Worm (Caenorhabditis elegans): ENCODE data around the gene C56C10.4.
"Not testable (repeated sequence)": the region's sequence is repeated elsewhere in the genome, so short reads cannot be mapped to it uniquely, and the experiment has no call there.

C56C10.4 gene

ce11 chrII:6621886-6622285 lies 39.0 kb downstream of the C56C10.4 start, which contains the start of gene F54H5.3:
TSS of gene F54H5.3 (plus strand) at chrII:6622186.
- TF ChIP-seq nhr-28 (tag; optimal IDR thresholded peaks at IDR 0.05) (no peak), egl-5 (tag; optimal IDR thresholded peaks at IDR 0.05) (no peak), pha-4 (tag; optimal IDR thresholded peaks at IDR 0.05) (no peak), nhr-23 (tag; optimal IDR thresholded peaks at IDR 0.05) (no peak), nhr-43 (tag; optimal IDR thresholded peaks at IDR 0.05; ENCODE audit: poor library complexity, severe bottlenecking) (no peak), lsy-12 (tag; optimal IDR thresholded peaks at IDR 0.05) (no peak), nhr-12 (tag; optimal IDR thresholded peaks at IDR 0.05) (no peak), ceh-9 (tag; optimal IDR thresholded peaks at IDR 0.05) (no peak), ceh-16 (tag; optimal IDR thresholded peaks at IDR 0.05) (no peak), nhr-77 (tag; optimal IDR thresholded peaks at IDR 0.05) (no peak), zag-1 (tag; optimal IDR thresholded peaks at IDR 0.05) (no peak), ZK546.5 (tag; optimal IDR thresholded peaks at IDR 0.05) (no peak), eor-1 (tag; optimal IDR thresholded peaks at IDR 0.05) (no peak), fkh-10 (GFP tag; optimal IDR thresholded peaks at IDR 0.05) (no peak), tbx-2 (tag; optimal IDR thresholded peaks at IDR 0.05) (no peak), R02D3.7 (tag; optimal IDR thresholded peaks at IDR 0.05) (no peak), daf-12 (tag; optimal IDR thresholded peaks at IDR 0.05) (no peak), lin-39 (tag; optimal IDR thresholded peaks at IDR 0.05) (no peak)

ce11 chrII:6625302-6625701 lies 42.4 kb downstream of the C56C10.4 start, which contains the start of gene F54H5.14:
TSS of gene F54H5.14 (minus strand) at chrII:6625402.
- TF ChIP-seq pqm-1 (tag; optimal IDR thresholded peaks at IDR 0.05) (peak; percentile 30), elt-2 (tag; optimal IDR thresholded peaks at IDR 0.05) (peak; percentile 45), daf-12 (tag; optimal IDR thresholded peaks at IDR 0.05) (no peak), pha-4 (tag; optimal IDR thresholded peaks at IDR 0.05) (peak; percentile 44)

ce11 chrII:6627182-6627581 lies 44.3 kb downstream of the C56C10.4 start, which contains the start of the genes F54H5.5 and F54H5.2:
TSS of gene F54H5.5 (minus strand) at chrII:6627282.
TSS of gene F54H5.2 (plus strand) at chrII:6627484.
- not testable (repeated sequence) for TF ChIP-seq eor-1, snpc-4, nhr-25 (tag; optimal IDR thresholded peaks at IDR 0.05)

- TF ChIP-seq pqm-1 (tag; optimal IDR thresholded peaks at IDR 0.05): peak; percentile 10
- peak; percentile 58 for TF ChIP-seq elt-2 (tag; optimal IDR thresholded peaks at IDR 0.05)
- TF ChIP-seq nhr-237 (tag; optimal IDR thresholded peaks at IDR 0.05): no peak
Measured at ce11 chrII:6628397-6628796, 45.5 kb downstream of the C56C10.4 start.

- no peak for TF ChIP-seq tbx-2 (tag; optimal IDR thresholded peaks at IDR 0.05)
- TF ChIP-seq elt-3 (tag; optimal IDR thresholded peaks at IDR 0.05): no peak
- TF ChIP-seq ceh-28 (tag; optimal IDR thresholded peaks at IDR 0.05): no peak
- TF ChIP-seq elt-2 (tag; optimal IDR thresholded peaks at IDR 0.05): peak; percentile 14
- TF ChIP-seq nhr-23 (tag; optimal IDR thresholded peaks at IDR 0.05): no peak
- TF ChIP-seq lin-39 (tag; optimal IDR thresholded peaks at IDR 0.05): no peak
- no peak for TF ChIP-seq elt-1 (tag; optimal IDR thresholded peaks at IDR 0.05)
Measured at ce11 chrII:6629775-6630174, 46.9 kb downstream of the C56C10.4 start.

- TF ChIP-seq pqm-1 (tag; optimal IDR thresholded peaks at IDR 0.05) (peak; percentile 28), zag-1 (tag; optimal IDR thresholded peaks at IDR 0.05) (no peak), elt-2 (tag; optimal IDR thresholded peaks at IDR 0.05) (peak; percentile 54), nhr-237 (tag; optimal IDR thresholded peaks at IDR 0.05) (no peak), pha-4 (tag; optimal IDR thresholded peaks at IDR 0.05) (no peak)
Measured at ce11 chrII:6630811-6631210, 48.0 kb downstream of the C56C10.4 start, which contains the start of gene T19D12.4. TSS of gene T19D12.4 (plus strand) at chrII:6631105.

ce11 chrII:6631995-6632394 lies 49.1 kb downstream of the C56C10.4 start:
- TF ChIP-seq mdl-1 (tag; optimal IDR thresholded peaks at IDR 0.05) (no peak), elt-2 (tag; optimal IDR thresholded peaks at IDR 0.05) (peak; percentile 54)

Data from whole organism, L3 larva.